Fruit fly (Drosophila melanogaster): ENCODE results near the gene kuk.

Gene kuk

dm6 chr3R:17115668-17116067 lies 35.6 kb downstream of the kuk start (continued):
- TF ChIP-seq tll (GFP tag; optimal IDR thresholded peaks at IDR 0.05) (no peak), Kr (GFP tag; optimal IDR thresholded peaks at IDR 0.05) (peak; percentile 6), Lhr (GFP tag; optimal IDR thresholded peaks at IDR 0.05) (no peak), CG31441 (GFP tag; IDR thresholded peaks at IDR 0.05) (no peak; the same call in 1 of the 2 replicates), cas (GFP tag; IDR thresholded peaks at IDR 0.05) (no peak), CG13296 (GFP tag; optimal IDR thresholded peaks at IDR 0.05) (peak; percentile 49), bbx (GFP tag; IDR thresholded peaks at IDR 0.05; ENCODE audit: partially characterized antibody) (no peak), az2 (GFP tag; optimal IDR thresholded peaks at IDR 0.05) (no peak), NK7.1 (GFP tag; optimal IDR thresholded peaks at IDR 0.05) (no peak), Hr3 (GFP tag; optimal IDR thresholded peaks at IDR 0.05) (no peak), Ada2b (GFP tag; IDR thresholded peaks at IDR 0.05) (no peak), eve (GFP tag; optimal IDR thresholded peaks at IDR 0.05) (no peak), CG7839 (tag; optimal IDR thresholded peaks at IDR 0.05) (no peak), CG9727 (GFP tag; optimal IDR thresholded peaks at IDR 0.05) (peak; percentile 21), CG15269 (tag; optimal IDR thresholded peaks at IDR 0.05) (no peak), crol (GFP tag; IDR thresholded peaks at IDR 0.05) (no peak), CG12744 (GFP tag; optimal IDR thresholded peaks at IDR 0.05) (no peak), dati (GFP tag; IDR thresholded peaks at IDR 0.05) (no peak), ems (GFP tag; optimal IDR thresholded peaks at IDR 0.05) (no peak), Sin3A (optimal IDR thresholded peaks at IDR 0.05) (no peak), CG1024 (GFP tag; IDR thresholded peaks at IDR 0.05) (no peak), CG16863 (GFP tag; optimal IDR thresholded peaks at IDR 0.05) (no peak), p53 (GFP tag; optimal IDR thresholded peaks at IDR 0.05) (no peak), ranshi (GFP tag; IDR thresholded peaks at IDR 0.05) (no peak), CG1792 (GFP tag; optimal IDR thresholded peaks at IDR 0.05) (no peak), grau (tag; optimal IDR thresholded peaks at IDR 0.05) (peak; percentile 8), CG9876 (GFP tag; optimal IDR thresholded peaks at IDR 0.05) (no peak), CG6791 (GFP tag; IDR thresholded peaks at IDR 0.05; ENCODE audit: partially characterized antibody) (no peak), D (optimal IDR thresholded peaks at IDR 0.05) (no peak), D (GFP tag; optimal IDR thresholded peaks at IDR 0.05) (peak; percentile 1), vfl (GFP tag; optimal IDR thresholded peaks at IDR 0.05) (no peak), nerfin-1 (tag; optimal IDR thresholded peaks at IDR 0.05) (peak; percentile 25), CG13424 (tag; optimal IDR thresholded peaks at IDR 0.05) (peak; percentile 22), CG3995 (GFP tag; optimal IDR thresholded peaks at IDR 0.05) (no peak), emc (GFP tag; optimal IDR thresholded peaks at IDR 0.05) (no peak), CG14965 (GFP tag; optimal IDR thresholded peaks at IDR 0.05; ENCODE audit: borderline replicate concordance) (no peak), cg (GFP tag; optimal IDR thresholded peaks at IDR 0.05) (no peak), sqz (GFP tag; optimal IDR thresholded peaks at IDR 0.05) (peak; percentile 77), CG10959 (GFP tag; IDR thresholded peaks at IDR 0.05) (no peak), CG11085 (GFP tag; IDR thresholded peaks at IDR 0.05) (no peak), CG14860 (GFP tag; IDR thresholded peaks at IDR 0.05; ENCODE audit: partially characterized antibody) (no peak), PHDP (tag; optimal IDR thresholded peaks at IDR 0.05) (peak; percentile 67), CG14050 (GFP tag; IDR thresholded peaks at IDR 0.05) (no peak), Neu2 (GFP tag; optimal IDR thresholded peaks at IDR 0.05; ENCODE audit: borderline replicate concordance) (no peak), seq (GFP tag; IDR thresholded peaks at IDR 0.05) (no peak), CG12391 (tag; optimal IDR thresholded peaks at IDR 0.05) (no peak), CG2875 (GFP tag; optimal IDR thresholded peaks at IDR 0.05) (peak; percentile 37), HLH3B (GFP tag; IDR thresholded peaks at IDR 0.05) (no peak), CG17186 (GFP tag; optimal IDR thresholded peaks at IDR 0.05) (no peak), hkb (optimal IDR thresholded peaks at IDR 0.05) (no peak), hkb (GFP tag; IDR thresholded peaks at IDR 0.05) (no peak), Hand (GFP tag; optimal IDR thresholded peaks at IDR 0.05) (no peak), sd (tag; optimal IDR thresholded peaks at IDR 0.05) (peak; percentile 32)

Data from whole organism, embryonic.